Fruit fly (Drosophila melanogaster): ENCODE results near the gene CG31882.

DNA sequence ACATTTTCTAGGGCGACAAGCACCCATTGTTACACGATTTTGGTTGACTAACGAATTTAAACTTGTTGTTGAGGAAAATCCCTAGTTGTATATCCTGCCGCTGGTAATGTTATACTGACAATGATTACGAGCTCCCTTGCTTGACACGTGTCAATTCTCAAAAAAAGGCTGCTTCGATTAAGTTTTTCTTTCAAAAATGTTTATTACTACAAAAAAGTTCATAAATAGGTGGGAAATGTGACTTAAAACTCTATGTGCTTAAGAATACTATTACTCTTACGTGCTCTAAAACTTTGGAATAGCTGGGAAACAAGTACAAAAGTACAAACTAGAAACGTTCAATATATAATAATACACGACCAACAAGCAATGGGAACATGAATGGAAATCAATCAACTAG, 45.5 kb downstream of the CG31882 start, which contains the start of gene CG31709:
- TF ChIP-seq CG8159 (tag; optimal IDR thresholded peaks at IDR 0.05): no peak
- no peak for TF ChIP-seq D1 (tag; optimal IDR thresholded peaks at IDR 0.05)
- TF ChIP-seq Snoo (tag; optimal IDR thresholded peaks at IDR 0.05): no peak
- no peak for TF ChIP-seq CG17806 (tag; optimal IDR thresholded peaks at IDR 0.05)
- no peak for TF ChIP-seq Pif1A (GFP tag; optimal IDR thresholded peaks at IDR 0.05)
- no peak for TF ChIP-seq fd96Ca (GFP tag; IDR thresholded peaks at IDR 0.05)
- TF ChIP-seq CG8301 (tag; optimal IDR thresholded peaks at IDR 0.05): no peak
- TF ChIP-seq CG14655 (GFP tag; optimal IDR thresholded peaks at IDR 0.05): no peak
- TF ChIP-seq CG32121 (GFP tag; IDR thresholded peaks at IDR 0.05): no peak
- TF ChIP-seq rn (GFP tag; IDR thresholded peaks at IDR 0.05): no peak
- no peak for TF ChIP-seq Pif1B (GFP tag; optimal IDR thresholded peaks at IDR 0.05)
